Fruit fly (Drosophila melanogaster) whole organism, embryonic: ENCODE results near the gene dnc.

Source experiments
- Abd-B ChIP-seq: fragments of 200-800 bp; sonication (Bioruptor generic); optimal IDR thresholded peaks from 2 replicates; lab custom pipeline; 2018; ENCODE audit warnings: missing biosample characterization, mild to moderate bottlenecking, missing genetic modification characterization, moderate library complexity
- Awh ChIP-seq: fragments of 200-800 bp; sonication (Bioruptor generic); IDR thresholded peaks from 2 replicates; pipeline ENCODE4, ENCODE4 v1.3.6; 2022; ENCODE audit warnings: missing biosample characterization, missing genetic modification characterization
- C15 ChIP-seq: fragments of 200-800 bp; sonication (Bioruptor generic); IDR thresholded peaks from 3 replicates; pipeline ENCODE4 v1.3.6; 2022; ENCODE audit warnings: missing biosample characterization, missing genetic modification characterization
- CG10274 ChIP-seq: fragments of 200-800 bp; sonication (Bioruptor generic); optimal IDR thresholded peaks from 3 replicates; lab custom pipeline; 2017; ENCODE audit warnings: missing biosample characterization, mild to moderate bottlenecking, missing genetic modification characterization
- CG10565 ChIP-seq: fragments of 200-800 bp; sonication (Bioruptor generic); optimal IDR thresholded peaks from 3 replicates; lab custom pipeline; 2016; ENCODE audit warnings: missing biosample characterization, mild to moderate bottlenecking, missing genetic modification characterization
- CG11398 ChIP-seq: fragments of 200-800 bp; sonication (Bioruptor generic); optimal IDR thresholded peaks from 2 replicates; lab custom pipeline; 2016; ENCODE audit warnings: missing biosample characterization, missing genetic modification characterization
- CG12104 ChIP-seq: fragments of 200-800 bp; sonication (Bioruptor generic); optimal IDR thresholded peaks from 3 replicates; lab custom pipeline; 2016; ENCODE audit warnings: missing biosample characterization, missing genetic modification characterization
- CG12391 ChIP-seq: fragments of 200-800 bp; sonication (Bioruptor generic); optimal IDR thresholded peaks from 3 replicates; lab custom pipeline; 2018; ENCODE audit warnings: missing biosample characterization, mild to moderate bottlenecking, missing genetic modification characterization, moderate library complexity
- CG12744 ChIP-seq: fragments of 200-800 bp; sonication (Bioruptor generic); optimal IDR thresholded peaks from 2 replicates; lab custom pipeline; 2016; ENCODE audit warnings: missing biosample characterization, missing genetic modification characterization
- CG13287 ChIP-seq: fragments of 200-800 bp; sonication (Bioruptor generic); IDR thresholded peaks from 2 replicates; pipeline ENCODE4 v1.3.6; 2022; ENCODE audit warnings: missing biosample characterization, missing genetic modification characterization; ENCODE audit not compliant: partially characterized antibody
- CG14965 ChIP-seq: fragments of 200-800 bp; sonication (Bioruptor generic); optimal IDR thresholded peaks from 2 replicates; lab custom pipeline; 2016; ENCODE audit warnings: missing biosample characterization, missing genetic modification characterization, borderline replicate concordance
- CG1529 ChIP-seq: fragments of 200-800 bp; sonication (Bioruptor generic); optimal IDR thresholded peaks from 3 replicates; lab custom pipeline; 2018; ENCODE audit warnings: missing biosample characterization, missing genetic modification characterization
- CG1602 ChIP-seq: fragments of 200-800 bp; sonication (Bioruptor generic); optimal IDR thresholded peaks from 3 replicates; lab custom pipeline; 2016; ENCODE audit warnings: missing biosample characterization, missing genetic modification characterization
- CG17612 ChIP-seq: fragments of 200-800 bp; sonication (Bioruptor generic); IDR thresholded peaks from 2 replicates; pipeline ENCODE4 v1.3.6; 2022; ENCODE audit warnings: missing biosample characterization, missing genetic modification characterization
- CG18599 ChIP-seq: fragments of 200-800 bp; sonication (Bioruptor generic); optimal IDR thresholded peaks from 3 replicates; lab custom pipeline; 2017; ENCODE audit warnings: missing biosample characterization, missing genetic modification characterization, mild to moderate bottlenecking, moderate library complexity, missing genetic modification reagents
- CG6272 ChIP-seq: fragments of 200-800 bp; sonication (Bioruptor generic); IDR thresholded peaks from 2 replicates; pipeline ENCODE4 v1.3.6; 2022; ENCODE audit warnings: missing biosample characterization, missing genetic modification characterization
- CG6683 ChIP-seq: fragments of 200-800 bp; sonication (Bioruptor generic); optimal IDR thresholded peaks from 2 replicates; lab custom pipeline; 2017; ENCODE audit warnings: missing biosample characterization, mild to moderate bottlenecking, missing genetic modification characterization, missing genetic modification reagents
- CG6813 ChIP-seq: fragments of 200-800 bp; sonication (Bioruptor generic); optimal IDR thresholded peaks from 2 replicates; lab custom pipeline; 2017; ENCODE audit warnings: missing biosample characterization, missing genetic modification characterization, mild to moderate bottlenecking, moderate library complexity, missing genetic modification reagents
- CG7372 ChIP-seq: fragments of 200-800 bp; sonication (Bioruptor generic); IDR thresholded peaks from 2 replicates; pipeline ENCODE4 v1.3.6; 2022; ENCODE audit warnings: missing biosample characterization, missing genetic modification characterization
- CG8290 ChIP-seq, 3 experiments: fragments of 200-800 bp; sonication (Bioruptor generic); optimal IDR thresholded peaks; 2 replicates each; lab custom pipeline; 2016 to 2019; ENCODE audit warnings: missing biosample characterization in 3 of 3, missing genetic modification characterization in 3 of 3, mild to moderate bottlenecking in 2 of 3, moderate library complexity in 1 of 3
- CG9797 ChIP-seq: fragments of 200-800 bp; sonication (Bioruptor generic); optimal IDR thresholded peaks from 3 replicates; lab custom pipeline; 2018; ENCODE audit warnings: missing biosample characterization, mild to moderate bottlenecking, missing genetic modification characterization
- CTCF ChIP-seq: fragments of 200-800 bp; sonication (Bioruptor generic); optimal IDR thresholded peaks from 2 replicates; lab custom pipeline; 2017; ENCODE audit warnings: missing biosample characterization, mild to moderate bottlenecking, missing genetic modification characterization, moderate library complexity
- CkIIα-i1 ChIP-seq: fragments of 200-800 bp; sonication (Bioruptor generic); IDR thresholded peaks from 2 replicates; pipeline ENCODE4 v1.3.6; 2022; ENCODE audit warnings: missing biosample characterization, missing genetic modification characterization
- Gsc ChIP-seq: fragments of 200-800 bp; sonication (Bioruptor generic); IDR thresholded peaks from 2 replicates; pipeline ENCODE4 v1.3.6; 2022; ENCODE audit warnings: missing biosample characterization, missing genetic modification characterization
- H15 ChIP-seq: fragments of 200-800 bp; sonication (Bioruptor generic); IDR thresholded peaks from 3 replicates; pipeline ENCODE4 v1.3.6; 2022; ENCODE audit warnings: missing biosample characterization, missing genetic modification characterization
- H2.0 ChIP-seq: fragments of 200-800 bp; sonication (Bioruptor generic); IDR thresholded peaks from 2 replicates; pipeline ENCODE4 v1.3.6; 2022; ENCODE audit warnings: missing biosample characterization, missing genetic modification characterization
- HLH3B ChIP-seq: fragments of 200-800 bp; sonication (Bioruptor generic); IDR thresholded peaks from 2 replicates; pipeline ENCODE4 v1.3.6; 2022; ENCODE audit warnings: missing biosample characterization, missing genetic modification characterization
- Kr ChIP-seq: fragments of 200-800 bp; sonication (Bioruptor generic); optimal IDR thresholded peaks from 2 replicates; lab custom pipeline; 2017; ENCODE audit warnings: missing biosample characterization, mild to moderate bottlenecking, missing genetic modification characterization
- NFAT ChIP-seq: fragments of 200-800 bp; sonication (Bioruptor generic); IDR thresholded peaks from 2 replicates; pipeline ENCODE4 v1.3.6; 2022; ENCODE audit warnings: missing biosample characterization, missing genetic modification characterization
- Opbp ChIP-seq: fragments of 200-800 bp; sonication (Bioruptor generic); IDR thresholded peaks from 3 replicates; pipeline ENCODE4 v1.3.6; 2022; ENCODE audit warnings: missing biosample characterization, missing genetic modification characterization; ENCODE audit not compliant: partially characterized antibody
- Optix ChIP-seq: fragments of 200-800 bp; sonication (Bioruptor generic); IDR thresholded peaks from 3 replicates; pipeline ENCODE4 v1.3.6; 2022; ENCODE audit warnings: missing biosample characterization, missing genetic modification characterization
- Scr ChIP-seq: fragments of 200-800 bp; sonication (Bioruptor generic); IDR thresholded peaks from 2 replicates; pipeline ENCODE4 v1.3.6; 2022; ENCODE audit warnings: missing biosample characterization, missing genetic modification characterization; ENCODE audit not compliant: partially characterized antibody
- Tbp ChIP-seq: fragments of >200 bp; optimal IDR thresholded peaks from 2 replicates; lab custom pipeline; 2018; ENCODE audit warnings: missing biosample characterization, missing genetic modification characterization
- Xrp1 ChIP-seq: fragments of 200-800 bp; sonication (Bioruptor generic); IDR thresholded peaks from 2 replicates; pipeline ENCODE4 v1.3.6; 2022; ENCODE audit warnings: missing biosample characterization, missing genetic modification characterization
- al ChIP-seq: fragments of 200-800 bp; sonication (Bioruptor generic); IDR thresholded peaks from 2 replicates; pipeline ENCODE4 v1.3.6; 2022; ENCODE audit warnings: missing biosample characterization, missing genetic modification characterization
- bigmax ChIP-seq: fragments of 200-800 bp; sonication (Bioruptor generic); optimal IDR thresholded peaks from 2 replicates; lab custom pipeline; 2018; ENCODE audit warnings: missing biosample characterization, mild to moderate bottlenecking, missing genetic modification characterization
- cad ChIP-seq: fragments of >200 bp; optimal IDR thresholded peaks from 2 replicates; lab custom pipeline; 2017; ENCODE audit warnings: missing biosample characterization, missing genetic modification characterization
- dan ChIP-seq: fragments of 200-800 bp; sonication (Bioruptor generic); IDR thresholded peaks from 2 replicates; pipeline ENCODE4 v1.3.6; 2022; ENCODE audit warnings: missing biosample characterization, missing genetic modification characterization
- danr ChIP-seq: fragments of 200-800 bp; sonication (Bioruptor generic); IDR thresholded peaks from 2 replicates; pipeline ENCODE4 v1.3.6; 2022; ENCODE audit warnings: missing biosample characterization, missing genetic modification characterization
- ems ChIP-seq: fragments of 200-800 bp; sonication (Bioruptor generic); optimal IDR thresholded peaks from 3 replicates; lab custom pipeline; 2016; ENCODE audit warnings: missing biosample characterization, missing genetic modification characterization
- gsb ChIP-seq: fragments of 200-800 bp; sonication (Bioruptor generic); IDR thresholded peaks from 2 replicates; pipeline ENCODE4 v1.3.6; 2022; ENCODE audit warnings: missing biosample characterization, missing genetic modification characterization
- gsb-n ChIP-seq: fragments of 200-800 bp; sonication (Bioruptor generic); optimal IDR thresholded peaks from 3 replicates; lab custom pipeline; 2018; ENCODE audit warnings: missing biosample characterization, mild to moderate bottlenecking, missing genetic modification characterization
- h ChIP-seq: fragments of >200 bp; optimal IDR thresholded peaks from 2 replicates; lab custom pipeline; 2017
- knrl ChIP-seq: fragments of 200-800 bp; sonication (Bioruptor generic); IDR thresholded peaks from 3 replicates; pipeline ENCODE4 v1.3.6; 2022; ENCODE audit warnings: missing biosample characterization, missing genetic modification characterization; ENCODE audit not compliant: partially characterized antibody
- pho ChIP-seq: fragments of 200-800 bp; sonication (Bioruptor generic); optimal IDR thresholded peaks from 2 replicates; lab custom pipeline; 2016; ENCODE audit warnings: missing biosample characterization, missing genetic modification characterization
- pita ChIP-seq: fragments of 200-800 bp; sonication (Bioruptor generic); optimal IDR thresholded peaks from 2 replicates; lab custom pipeline; 2017; ENCODE audit warnings: missing biosample characterization, mild to moderate bottlenecking, missing genetic modification characterization
- slp2 ChIP-seq: fragments of 200-800 bp; sonication (Bioruptor generic); optimal IDR thresholded peaks from 2 replicates; lab custom pipeline; 2016; ENCODE audit warnings: missing biosample characterization, missing genetic modification characterization
- sqz ChIP-seq: fragments of 200-800 bp; sonication (Bioruptor generic); optimal IDR thresholded peaks from 3 replicates; lab custom pipeline; 2018; ENCODE audit warnings: missing biosample characterization, mild to moderate bottlenecking, missing genetic modification characterization
- sug ChIP-seq: fragments of 200-800 bp; optimal IDR thresholded peaks from 2 replicates; lab custom pipeline; 2019; ENCODE audit warnings: missing biosample characterization, mild to moderate bottlenecking, missing genetic modification characterization, moderate library complexity
- wor ChIP-seq: fragments of 200-800 bp; sonication (Bioruptor generic); IDR thresholded peaks from 2 replicates; pipeline ENCODE4 v1.3.6; 2022; ENCODE audit warnings: missing biosample characterization, missing genetic modification characterization

The dnc gene

dm6 chrX:3311312-3311711 lies 135.1 kb downstream of the dnc start:
- TF ChIP-seq CTCF (GFP tag; lab: Kevin White, UChicago) (peak; percentile 74), bigmax (GFP tag; lab: Kevin White, UChicago) (no peak), CG14965 (GFP tag; lab: Kevin White, UChicago) (peak; percentile 49)

dm6 chrX:3316302-3316701 lies 140.1 kb downstream of the dnc start, which contains the start of gene CG10793:
Gene CG10793 (minus strand): TSS chrX:3316402.
- no peak for TF ChIP-seq Abd-B (GFP tag; lab: Kevin White, UChicago)
- no peak for TF ChIP-seq Kr
- no peak for TF ChIP-seq knrl (GFP tag; lab: Robert Waterston, UW)
- no peak for TF ChIP-seq CG12391 (tag; lab: Kevin White, UChicago)
- no peak for TF ChIP-seq CG6813
- no peak for TF ChIP-seq CG11398 (GFP tag; lab: Kevin White, UChicago)
- TF ChIP-seq CG10565 (GFP tag; lab: Kevin White, UChicago), result no peak
- no peak for TF ChIP-seq CG10274 (GFP tag; lab: Kevin White, UChicago)
- no peak for TF ChIP-seq Optix (GFP tag; lab: Robert Waterston, UW)
- no peak for TF ChIP-seq h (lab: Kevin White, UChicago)
- no peak for TF ChIP-seq H2.0 (GFP tag; lab: Robert Waterston, UW)
- TF ChIP-seq gsb-n (tag; lab: Kevin White, UChicago), result no peak
- no peak for TF ChIP-seq CG17612 (GFP tag; lab: Robert Waterston, UW)
- TF ChIP-seq CG6683 (GFP tag; lab: Kevin White, UChicago), result no peak
- no peak for TF ChIP-seq pho (GFP tag; lab: Kevin White, UChicago)
- TF ChIP-seq dan, result no peak
- no peak for TF ChIP-seq danr (GFP tag; lab: Robert Waterston, UW)
- TF ChIP-seq sug (tag; lab: Kevin White, UChicago), result no peak

dm6 chrX:3328980-3329379 lies 152.7 kb downstream of the dnc start:
- TF ChIP-seq CG7372 (GFP tag; lab: Robert Waterston, UW), result peak; percentile 63
- peak; percentile 46 for TF ChIP-seq CG12104 (GFP tag; lab: Kevin White, UChicago)
- TF ChIP-seq CG18599 (GFP tag; lab: Kevin White, UChicago), result peak; percentile 87
- no peak for TF ChIP-seq wor (GFP tag; lab: Robert Waterston, UW)
- peak; percentile 80 for TF ChIP-seq NFAT (GFP tag; lab: Robert Waterston, UW)
- peak; percentile 85 for TF ChIP-seq Awh (GFP tag; lab: Robert Waterston, UW)
- peak; percentile 35 for TF ChIP-seq CG6683 (GFP tag; lab: Kevin White, UChicago)
- no peak for TF ChIP-seq pita (GFP tag; lab: Kevin White, UChicago)
- TF ChIP-seq H15 (GFP tag; lab: Robert Waterston, UW), result peak; percentile 69; the same call in 2 of the 3 replicates
- 0 out of 2 replicates have a peak, but pooled peaks have one; percentile 23 for TF ChIP-seq CkIIα-i1 (GFP tag; lab: Robert Waterston, UW)
- TF ChIP-seq Gsc, result no peak
- peak; percentile 76 for TF ChIP-seq HLH3B
- TF ChIP-seq CG12744, result peak; percentile 41
- TF ChIP-seq C15 (GFP tag; lab: Robert Waterston, UW), result peak; percentile 70; the same call in 1 of the 3 replicates
- peak; percentile 67 for TF ChIP-seq sqz (GFP tag; lab: Kevin White, UChicago)
- peak; percentile 56 for TF ChIP-seq CG6272 (GFP tag; lab: Robert Waterston, UW)
- TF ChIP-seq gsb (GFP tag; lab: Robert Waterston, UW), result peak; percentile 75
- TF ChIP-seq slp2 (GFP tag; lab: Kevin White, UChicago), result peak; percentile 64
- TF ChIP-seq CG1529 (GFP tag; lab: Kevin White, UChicago), result peak; percentile 9
- TF ChIP-seq CG8290 (GFP tag; optimal IDR thresholded peaks at IDR 0.05; lab: Kevin White, UChicago), result no peak
- TF ChIP-seq CG8290 (tag; optimal IDR thresholded peaks at IDR 0.05; lab: Kevin White, UChicago), result peak in 1 of 2 experiments; percentile 69
- TF ChIP-seq al, result peak; percentile 78
- no peak for TF ChIP-seq CG1602
- TF ChIP-seq CG9797 (GFP tag; lab: Kevin White, UChicago), result no peak
- no peak for TF ChIP-seq Opbp (GFP tag; lab: Robert Waterston, UW)
- TF ChIP-seq CG13287 (GFP tag; lab: Robert Waterston, UW), result no peak
- TF ChIP-seq Scr (GFP tag; lab: Robert Waterston, UW), result no peak
- TF ChIP-seq cad (GFP tag; lab: Kevin White, UChicago), result no peak
- peak; percentile 67 for TF ChIP-seq Xrp1 (GFP tag; lab: Robert Waterston, UW)
- no peak for TF ChIP-seq Tbp
- peak; percentile 73 for TF ChIP-seq ems (GFP tag; lab: Kevin White, UChicago)
